Fruit fly (Drosophila melanogaster): ENCODE results near the gene U4-U6-60K.

- TF ChIP-seq psq (GFP tag; optimal IDR thresholded peaks at IDR 0.05) (no peak), sc (optimal IDR thresholded peaks at IDR 0.05) (no peak), sc (GFP tag; optimal IDR thresholded peaks at IDR 0.05) (no peak), slbo (GFP tag; IDR thresholded peaks at IDR 0.05) (no peak), CG10366 (GFP tag; IDR thresholded peaks at IDR 0.05) (no peak), CG13894 (tag; optimal IDR thresholded peaks at IDR 0.05) (no peak)
These were observed 25.2 kb upstream of the U4-U6-60K start for dm6 chr3L:17538907-17539306.
